Worm (Caenorhabditis elegans) whole organism, L4 larva: Measurements from ENCODE around the gene wapl-1.
A peak's percentile ranks its signal among the peaks of the same experiment; 100 is the strongest.

Experiments
- F26F4.8 ChIP-seq: fragments of 200-800 bp; sonication (Bioruptor generic); conservative IDR thresholded peaks from 2 replicates; pipeline ENCODE4 v1.3.6; 2022; ENCODE audit warnings: missing genetic modification characterization, missing compliant biosample characterization
- F37D6.2 ChIP-seq: sonication (generic microtip); optimal IDR thresholded peaks from 2 replicates; lab custom pipeline; 2016; ENCODE audit warnings: mild to moderate bottlenecking, missing genetic modification characterization, missing compliant biosample characterization
- F44E2.7 ChIP-seq: fragments of 200-800 bp; sonication (Bioruptor generic); IDR thresholded peaks from 2 replicates; pipeline ENCODE4 v2.1.2; 2022; ENCODE audit warnings: missing genetic modification characterization, missing compliant biosample characterization
- T26A8.4 ChIP-seq: fragments of 200-800 bp; sonication (Bioruptor generic); IDR thresholded peaks from 2 replicates; pipeline ENCODE4 v1.3.6; 2022; ENCODE audit warnings: missing genetic modification characterization, missing compliant biosample characterization
- Y48G9A.11 ChIP-seq: fragments of 200-800 bp; sonication (Bioruptor generic); IDR thresholded peaks from 2 replicates; pipeline ENCODE4 v1.3.6; 2022; ENCODE audit warnings: missing genetic modification reagents, missing genetic modification characterization, missing compliant biosample characterization
- Y5F2A.4 ChIP-seq: fragments of 200-800 bp; sonication (Bioruptor generic); optimal IDR thresholded peaks from 2 replicates; lab custom pipeline; 2018; ENCODE audit warnings: mild to moderate bottlenecking, missing genetic modification characterization, missing compliant biosample characterization
- aha-1 ChIP-seq: fragments of 150-350 bp; peaks from one replicate; lab custom pipeline; 2014; ENCODE audit warnings: missing biosample characterization, missing genetic modification characterization
- aly-2 ChIP-seq: sonication (generic microtip); optimal IDR thresholded peaks from 2 replicates; lab custom pipeline; 2018; ENCODE audit warnings: missing biosample characterization, missing genetic modification characterization
- arid-1 ChIP-seq: fragments of 200-800 bp; sonication (Bioruptor generic); conservative IDR thresholded peaks from 2 replicates; pipeline ENCODE4 v1.3.6; 2022; ENCODE audit warnings: missing genetic modification reagents, missing genetic modification characterization, missing compliant biosample characterization
- attf-4 ChIP-seq: sonication (generic microtip); optimal IDR thresholded peaks from 3 replicates; lab custom pipeline; 2017; ENCODE audit warnings: missing biosample characterization, missing genetic modification characterization
- ceh-28 ChIP-seq: fragments of 150-350 bp; optimal IDR thresholded peaks from 2 replicates; lab custom pipeline; 2014; ENCODE audit warnings: missing biosample characterization, missing genetic modification reagents, missing genetic modification characterization
- ceh-32 ChIP-seq: sonication (generic microtip); optimal IDR thresholded peaks from 2 replicates; lab custom pipeline; 2016; ENCODE audit warnings: mild to moderate bottlenecking, missing genetic modification characterization, missing compliant biosample characterization; ENCODE audit not compliant: poor library complexity
- ceh-62 ChIP-seq: sonication (generic microtip); optimal IDR thresholded peaks from 2 replicates; lab custom pipeline; 2017; ENCODE audit warnings: missing biosample characterization, missing genetic modification characterization
- ces-1 ChIP-seq: fragments of 150-350 bp; sonication (generic microtip); optimal IDR thresholded peaks from 4 replicates; lab custom pipeline; 2014; ENCODE audit warnings: missing biosample characterization, missing genetic modification reagents, missing genetic modification characterization
- cey-2 ChIP-seq: sonication (generic microtip); optimal IDR thresholded peaks from 3 replicates; lab custom pipeline; 2017; ENCODE audit warnings: missing genetic modification characterization, mild to moderate bottlenecking, missing compliant biosample characterization, antibody characterized with exemption, borderline replicate concordance; ENCODE audit not compliant: insufficient read depth
- daf-16 ChIP-seq, 3 experiments: sonication (generic microtip); optimal IDR thresholded peaks; 2 replicates each; lab custom pipeline; 2016 to 2017; ENCODE audit warnings: missing genetic modification characterization in 3 of 3, missing genetic modification reagents in 3 of 3, mild to moderate bottlenecking in 2 of 3, missing compliant biosample characterization in 2 of 3, missing biosample characterization in 1 of 3, moderate library complexity in 1 of 3
- daf-19 ChIP-seq: fragments of 200-800 bp; sonication (Bioruptor generic); conservative IDR thresholded peaks from 2 replicates; pipeline ENCODE4 v1.3.6; 2022; ENCODE audit warnings: missing genetic modification characterization, missing compliant biosample characterization
- daf-8 ChIP-seq: fragments of 200-800 bp; sonication (Bioruptor generic); IDR thresholded peaks from 2 replicates; pipeline ENCODE4 v1.3.6; 2022; ENCODE audit warnings: missing genetic modification characterization, missing compliant biosample characterization
- dmd-6 ChIP-seq: fragments of 200-800 bp; sonication (Bioruptor generic); IDR thresholded peaks from 2 replicates; pipeline ENCODE4 v1.3.6; 2022; ENCODE audit warnings: missing genetic modification reagents, missing genetic modification characterization, missing compliant biosample characterization
- dmd-8 ChIP-seq: fragments of 200-800 bp; sonication (Bioruptor generic); IDR thresholded peaks from 2 replicates; pipeline ENCODE4 v1.3.6; 2022; ENCODE audit warnings: missing genetic modification characterization, missing compliant biosample characterization
- dve-1 ChIP-seq: sonication (generic microtip); optimal IDR thresholded peaks from 2 replicates; lab custom pipeline; 2017; ENCODE audit warnings: antibody characterized with exemption, mild to moderate bottlenecking, missing genetic modification characterization, missing compliant biosample characterization; ENCODE audit not compliant: insufficient read depth
- egl-27 ChIP-seq: sonication (generic microtip); optimal IDR thresholded peaks from 3 replicates; lab custom pipeline; 2017; ENCODE audit warnings: missing biosample characterization, missing genetic modification reagents, missing genetic modification characterization
- egl-43 ChIP-seq: fragments of 200-800 bp; sonication (Bioruptor generic); IDR thresholded peaks from 2 replicates; pipeline ENCODE4 v1.3.6; 2022; ENCODE audit warnings: missing genetic modification reagents, missing genetic modification characterization, missing compliant biosample characterization
- fkh-10 ChIP-seq: fragments of 150-350 bp; optimal IDR thresholded peaks from 2 replicates; lab custom pipeline; 2014; ENCODE audit warnings: missing biosample characterization, missing genetic modification reagents, missing genetic modification characterization
- gei-8 ChIP-seq: fragments of 200-800 bp; sonication (Bioruptor generic); optimal IDR thresholded peaks from 2 replicates; lab custom pipeline; 2018; ENCODE audit warnings: mild to moderate bottlenecking, missing genetic modification characterization, missing compliant biosample characterization
- hif-1 ChIP-seq, 2 experiments: sonication (generic microtip); optimal IDR thresholded peaks; 2 replicates each; lab custom pipeline; 2016 to 2017; ENCODE audit warnings: missing compliant biosample characterization in 2 of 2, missing genetic modification characterization in 2 of 2, missing genetic modification reagents in 2 of 2, missing genotype in 2 of 2, mild to moderate bottlenecking in 1 of 2
- hlh-30 ChIP-seq: sonication (generic microtip); optimal IDR thresholded peaks from 2 replicates; lab custom pipeline; 2017; ENCODE audit warnings: antibody characterized with exemption, mild to moderate bottlenecking, missing genetic modification characterization, missing compliant biosample characterization; ENCODE audit not compliant: insufficient read depth
- jun-1 ChIP-seq: fragments of 150-350 bp; optimal IDR thresholded peaks from 2 replicates; lab custom pipeline; 2014; ENCODE audit warnings: missing biosample characterization, missing genetic modification reagents, missing genetic modification characterization
- lin-13 ChIP-seq: fragments of 150-350 bp; optimal IDR thresholded peaks from 2 replicates; lab custom pipeline; 2014; ENCODE audit warnings: missing biosample characterization, missing genetic modification reagents, missing genetic modification characterization
- lin-39 ChIP-seq: fragments of 150-350 bp; optimal IDR thresholded peaks from 2 replicates; lab custom pipeline; 2014; ENCODE audit warnings: missing biosample characterization, missing genetic modification reagents, missing genetic modification characterization
- lir-3 ChIP-seq: sonication (generic microtip); optimal IDR thresholded peaks from 2 replicates; lab custom pipeline; 2016; ENCODE audit warnings: mild to moderate bottlenecking, missing genetic modification characterization, missing compliant biosample characterization
- lsy-2 ChIP-seq, 2 experiments: fragments of 150-350 bp in 1 of 2; sonication (generic microtip) in 1 of 2; optimal IDR thresholded peaks; 2 replicates each; lab custom pipeline; 2014 to 2017; ENCODE audit warnings: missing biosample characterization in 2 of 2, missing genetic modification characterization in 2 of 2
- madf-9 ChIP-seq: fragments of 200-800 bp; sonication (Bioruptor generic); conservative IDR thresholded peaks from 2 replicates; pipeline ENCODE4 v1.3.6; 2022; ENCODE audit warnings: missing genetic modification reagents, missing genetic modification characterization, missing compliant biosample characterization
- mes-2 ChIP-seq: sonication (generic microtip); optimal IDR thresholded peaks from 2 replicates; lab custom pipeline; 2016; ENCODE audit warnings: missing genotype, mild to moderate bottlenecking, missing genetic modification characterization, missing compliant biosample characterization; ENCODE audit not compliant: poor library complexity, severe bottlenecking
- nhr-10 ChIP-seq: fragments of 150-350 bp; optimal IDR thresholded peaks from 2 replicates; lab custom pipeline; 2014; ENCODE audit warnings: missing biosample characterization, missing genetic modification characterization
- nhr-28 ChIP-seq: fragments of 150-350 bp; optimal IDR thresholded peaks from 2 replicates; lab custom pipeline; 2014; ENCODE audit warnings: missing biosample characterization, missing genetic modification characterization
- nhr-42 ChIP-seq: fragments of 200-800 bp; sonication (Bioruptor generic); IDR thresholded peaks from 2 replicates; pipeline ENCODE4 v1.3.6; 2022; ENCODE audit warnings: missing genetic modification characterization, missing compliant biosample characterization
- nhr-6 ChIP-seq: fragments of 150-350 bp; optimal IDR thresholded peaks from 2 replicates; lab custom pipeline; 2014; ENCODE audit warnings: missing biosample characterization, missing genetic modification characterization
- php-3 ChIP-seq: fragments of 200-800 bp; sonication (Bioruptor generic); IDR thresholded peaks from 2 replicates; pipeline ENCODE4 v1.3.6; 2022; ENCODE audit warnings: missing genetic modification reagents, missing genetic modification characterization, missing compliant biosample characterization
- rbr-2 ChIP-seq: sonication (generic microtip); optimal IDR thresholded peaks from 2 replicates; lab custom pipeline; 2016; ENCODE audit warnings: missing genotype, missing genetic modification characterization, missing compliant biosample characterization
- saeg-2 ChIP-seq: fragments of 200-800 bp; sonication (Bioruptor generic); IDR thresholded peaks from 2 replicates; pipeline ENCODE4 v1.3.6; 2022; ENCODE audit warnings: missing genetic modification reagents, missing genetic modification characterization, missing compliant biosample characterization
- sdz-12 ChIP-seq: fragments of 200-800 bp; sonication (Bioruptor generic); optimal IDR thresholded peaks from 2 replicates; lab custom pipeline; 2018; ENCODE audit warnings: mild to moderate bottlenecking, missing genetic modification characterization, missing compliant biosample characterization
- snpc-1.2 ChIP-seq: fragments of 200-800 bp; sonication (Bioruptor generic); IDR thresholded peaks from 2 replicates; pipeline ENCODE4 v1.3.6; 2022; ENCODE audit warnings: missing genetic modification reagents, missing genetic modification characterization, missing compliant biosample characterization
- snpc-4 ChIP-seq: fragments of 150-350 bp; optimal IDR thresholded peaks from 2 replicates; lab custom pipeline; 2014; ENCODE audit warnings: missing biosample characterization, missing genetic modification characterization
- spr-3 ChIP-seq: fragments of 200-800 bp; sonication (Bioruptor generic); optimal IDR thresholded peaks from 2 replicates; lab custom pipeline; 2018; ENCODE audit warnings: mild to moderate bottlenecking, missing genetic modification characterization, missing compliant biosample characterization
- tag-97 ChIP-seq: fragments of 200-800 bp; sonication (Bioruptor generic); IDR thresholded peaks from 2 replicates; pipeline ENCODE4 v1.3.6; 2022; ENCODE audit warnings: missing genetic modification characterization, missing compliant biosample characterization
- tra-1 ChIP-seq: fragments of 200-800 bp; sonication (Bioruptor generic); IDR thresholded peaks from 2 replicates; pipeline ENCODE4 v1.3.6; 2022; ENCODE audit warnings: missing genetic modification reagents, missing genetic modification characterization, missing compliant biosample characterization
- unc-39 ChIP-seq: sonication (generic microtip); optimal IDR thresholded peaks from 2 replicates; lab custom pipeline; 2017; ENCODE audit warnings: missing biosample characterization, missing genetic modification characterization
- unc-62 ChIP-seq, 3 experiments: fragments of 150-350 bp in 1 of 3; sonication (generic microtip); optimal IDR thresholded peaks in 2 of 3; peaks in 1 of 3; 1 replicate in 1 of 3; 2 replicates in 2 of 3; lab custom pipeline; 2014 to 2017; ENCODE audit warnings: missing biosample characterization in 3 of 3, missing genetic modification characterization in 3 of 3, missing genetic modification reagents in 3 of 3, missing genotype in 1 of 3
- zag-1 ChIP-seq: fragments of 150-350 bp; optimal IDR thresholded peaks from 2 replicates; lab custom pipeline; 2014; ENCODE audit warnings: missing biosample characterization, missing genetic modification characterization
- ztf-11 ChIP-seq: fragments of 150-350 bp; optimal IDR thresholded peaks from 2 replicates; lab custom pipeline; 2014; ENCODE audit warnings: missing biosample characterization, missing genetic modification characterization

Gene wapl-1

ce11 chrIV:4407055-4407461 is 38.5 kb downstream of the wapl-1 start (continued):
- no peak for TF ChIP-seq jun-1 (tag; lab: Kevin White, UChicago)
- no peak for TF ChIP-seq fkh-10 (GFP tag; lab: Kevin White, UChicago)
- TF ChIP-seq arid-1 (GFP tag; lab: Robert Waterston, UW) = 0 out of 2 replicates have a peak, but pooled peaks have one; percentile 12
- TF ChIP-seq lir-3 (tag; lab: Kevin White, UChicago) = no peak
- TF ChIP-seq dmd-6 (GFP tag; lab: Robert Waterston, UW) = peak; percentile 68
- no peak for TF ChIP-seq ceh-32 (tag; lab: Kevin White, UChicago)
- TF ChIP-seq Y48G9A.11 = no peak
- TF ChIP-seq aly-2 (tag; lab: Kevin White, UChicago) = no peak
- peak; percentile 76 for TF ChIP-seq dve-1
- TF ChIP-seq rbr-2 (tag; lab: Kevin White, UChicago) = no peak
- no peak for TF ChIP-seq madf-9 (GFP tag; lab: Robert Waterston, UW)
- TF ChIP-seq daf-16 (GFP tag; optimal IDR thresholded peaks at IDR 0.05; lab: Kevin White, UChicago) = no peak
- peak; percentile 92 for TF ChIP-seq daf-16 (tag; optimal IDR thresholded peaks at IDR 0.05; lab: Kevin White, UChicago)
- no peak for TF ChIP-seq hif-1 (tag; optimal IDR thresholded peaks at IDR 0.05; lab: Kevin White, UChicago)
- no peak for TF ChIP-seq saeg-2
- TF ChIP-seq nhr-6 (tag; lab: Kevin White, UChicago) = no peak
- TF ChIP-seq nhr-28 = peak; percentile 37
- no peak for TF ChIP-seq egl-43
- TF ChIP-seq ceh-62 (tag; lab: Kevin White, UChicago) = no peak
- TF ChIP-seq unc-62 (GFP tag; optimal IDR thresholded peaks at IDR 0.05 in 1 of 2; lab: Kevin White, UChicago) = peak in 1 of 2 experiments; percentile 72
- no peak for TF ChIP-seq unc-62 (tag; optimal IDR thresholded peaks at IDR 0.05; lab: Kevin White, UChicago)
- no peak for TF ChIP-seq unc-39
- TF ChIP-seq cey-2 (tag; lab: Kevin White, UChicago) = no peak
- TF ChIP-seq gei-8 = no peak
- no peak for TF ChIP-seq daf-8
- TF ChIP-seq ztf-11 (tag; lab: Kevin White, UChicago) = no peak
- no peak for TF ChIP-seq F26F4.8 (GFP tag; lab: Robert Waterston, UW)
- TF ChIP-seq spr-3 (GFP tag; lab: Kevin White, UChicago) = no peak
- TF ChIP-seq T26A8.4 = peak; percentile 23; the same call in 1 of the 2 replicates
- TF ChIP-seq snpc-1.2 (GFP tag; lab: Robert Waterston, UW) = no peak
- no peak for TF ChIP-seq snpc-4 (tag; lab: Kevin White, UChicago)
- TF ChIP-seq lin-39 (tag; lab: Kevin White, UChicago) = no peak
- TF ChIP-seq F44E2.7 = no peak
- TF ChIP-seq php-3 = no peak
- TF ChIP-seq zag-1 (tag; lab: Kevin White, UChicago) = no peak
- TF ChIP-seq egl-27 (tag; lab: Kevin White, UChicago) = no peak
- TF ChIP-seq nhr-10 (tag; lab: Kevin White, UChicago) = peak; percentile 25
- TF ChIP-seq tag-97 (GFP tag; lab: Robert Waterston, UW) = no peak
- no peak for TF ChIP-seq attf-4 (tag; lab: Kevin White, UChicago)
- no peak for TF ChIP-seq ces-1
- peak; percentile 8 for TF ChIP-seq lin-13 (GFP tag; lab: Kevin White, UChicago)
- peak; percentile 96 for TF ChIP-seq aha-1
- TF ChIP-seq dmd-8 (GFP tag; lab: Robert Waterston, UW) = no peak
- peak; percentile 39; the same call in 1 of the 2 replicates for TF ChIP-seq nhr-42 (GFP tag; lab: Robert Waterston, UW)
- TF ChIP-seq Y5F2A.4 (GFP tag; lab: Kevin White, UChicago) = no peak
- no peak for TF ChIP-seq mes-2
- no peak for TF ChIP-seq F37D6.2 (tag; lab: Kevin White, UChicago)
- TF ChIP-seq lsy-2 (tag; optimal IDR thresholded peaks at IDR 0.05; lab: Kevin White, UChicago) = peak in 1 of 2 experiments; percentile 53
- no peak for TF ChIP-seq daf-19 (GFP tag; lab: Robert Waterston, UW)
- TF ChIP-seq sdz-12 = no peak
- no peak for TF ChIP-seq tra-1
- TF ChIP-seq hlh-30 = no peak
- TF ChIP-seq ceh-28 (tag; lab: Kevin White, UChicago) = no peak
